Fruit fly (Drosophila melanogaster) whole organism, pupa: ENCODE measurements around the gene Gnmt.
"Not testable (repeated sequence)": the region's sequence is repeated elsewhere in the genome, so short reads cannot be mapped to it uniquely, and the experiment has no call there.

Experiments used
- CG10348 ChIP-seq: fragments of 200-800 bp; sonication (Bioruptor generic); IDR thresholded peaks from 2 replicates; pipeline ENCODE4 v1.3.6; 2022; ENCODE audit warnings: missing biosample characterization, missing genetic modification characterization
- CG12605 ChIP-seq: fragments of 200-800 bp; sonication (Bioruptor generic); IDR thresholded peaks from 2 replicates; pipeline ENCODE4 v1.3.6; 2022; ENCODE audit warnings: missing biosample characterization, missing genetic modification characterization
- CG13204 ChIP-seq: fragments of 200-800 bp; sonication (Bioruptor generic); optimal IDR thresholded peaks from 2 replicates; lab custom pipeline; 2018; ENCODE audit warnings: missing biosample characterization, mild to moderate bottlenecking, missing genetic modification characterization, moderate library complexity
- CG14655 ChIP-seq: fragments of 200-800 bp; sonication (Bioruptor generic); optimal IDR thresholded peaks from 3 replicates; lab custom pipeline; 2017; ENCODE audit warnings: mild to moderate bottlenecking, missing biosample characterization, missing genetic modification reagents, missing genetic modification characterization
- CG15710 ChIP-seq: fragments of 200-800 bp; sonication (Bioruptor generic); optimal IDR thresholded peaks from 2 replicates; lab custom pipeline; 2018; ENCODE audit warnings: missing biosample characterization, mild to moderate bottlenecking, missing genetic modification characterization, moderate library complexity
- CG17806 ChIP-seq: fragments of 200-800 bp; sonication (Bioruptor generic); optimal IDR thresholded peaks from 2 replicates; lab custom pipeline; 2018; ENCODE audit warnings: missing biosample characterization, mild to moderate bottlenecking, missing genetic modification characterization, moderate library complexity
- CG32121 ChIP-seq: fragments of 200-800 bp; sonication (Bioruptor generic); IDR thresholded peaks from 2 replicates; pipeline ENCODE4 v1.3.6; 2022; ENCODE audit warnings: missing biosample characterization, missing genetic modification characterization
- CG34367 ChIP-seq: fragments of 200-800 bp; sonication (Bioruptor generic); optimal IDR thresholded peaks from 2 replicates; lab custom pipeline; 2018; ENCODE audit warnings: missing biosample characterization, mild to moderate bottlenecking, missing genetic modification characterization
- CG4496 ChIP-seq: fragments of 200-800 bp; sonication (Bioruptor generic); IDR thresholded peaks from 3 replicates; pipeline ENCODE4 v1.3.6; 2022; ENCODE audit warnings: missing biosample characterization, missing genetic modification characterization
- CG8159 ChIP-seq: fragments of 200-800 bp; sonication (Bioruptor generic); optimal IDR thresholded peaks from 3 replicates; lab custom pipeline; 2018; ENCODE audit warnings: missing biosample characterization, mild to moderate bottlenecking, missing genetic modification characterization, moderate library complexity
- CG8301 ChIP-seq: fragments of 200-800 bp; sonication (Bioruptor generic); optimal IDR thresholded peaks from 2 replicates; lab custom pipeline; 2018; ENCODE audit warnings: missing biosample characterization, mild to moderate bottlenecking, missing genetic modification characterization
- CG9948 ChIP-seq: fragments of 200-800 bp; sonication (Bioruptor generic); optimal IDR thresholded peaks from 2 replicates; lab custom pipeline; 2018; ENCODE audit warnings: missing biosample characterization, mild to moderate bottlenecking, missing genetic modification characterization, moderate library complexity
- D1 ChIP-seq: fragments of 200-800 bp; sonication (Bioruptor generic); optimal IDR thresholded peaks from 2 replicates; lab custom pipeline; 2018; ENCODE audit warnings: missing biosample characterization, mild to moderate bottlenecking, missing genetic modification characterization, moderate library complexity
- EcR ChIP-seq: fragments of 200-800 bp; sonication (Bioruptor generic); optimal IDR thresholded peaks from 3 replicates; lab custom pipeline; 2019; ENCODE audit warnings: missing biosample characterization, missing genetic modification characterization, mild to moderate bottlenecking, moderate library complexity, missing genetic modification reagents
- Ets98B ChIP-seq: fragments of 200-800 bp; sonication (Bioruptor generic); IDR thresholded peaks from 2 replicates; pipeline ENCODE4 v1.3.6; 2022; ENCODE audit warnings: missing biosample characterization, missing genetic modification characterization
- Pif1A ChIP-seq: fragments of 200-800 bp; sonication (Bioruptor generic); optimal IDR thresholded peaks from 3 replicates; lab custom pipeline; 2016; ENCODE audit warnings: missing biosample characterization, missing genetic modification characterization
- Pif1B ChIP-seq: fragments of 200-800 bp; sonication (Bioruptor generic); optimal IDR thresholded peaks from 3 replicates; lab custom pipeline; 2016; ENCODE audit warnings: missing biosample characterization, missing genetic modification characterization
- Snoo ChIP-seq: fragments of 200-800 bp; sonication (Bioruptor generic); optimal IDR thresholded peaks from 3 replicates; lab custom pipeline; 2017; ENCODE audit warnings: missing biosample characterization, mild to moderate bottlenecking, missing genetic modification characterization, inconsistent platforms
- fd96Ca ChIP-seq: fragments of 200-800 bp; sonication (Bioruptor generic); IDR thresholded peaks from 3 replicates; pipeline ENCODE4 v1.3.6; 2022; ENCODE audit warnings: missing biosample characterization, missing genetic modification characterization

Gene Gnmt

dm6 chr3R:12699620-12700378 is 25.4 kb downstream of the Gnmt start:
- no peak for TF ChIP-seq Pif1A (GFP tag; lab: Kevin White, UChicago)
- TF ChIP-seq CG8301 (tag; lab: Kevin White, UChicago): no peak
- no peak for TF ChIP-seq fd96Ca (GFP tag; lab: Robert Waterston, UW)
- no peak for TF ChIP-seq CG8159 (tag; lab: Kevin White, UChicago)
- TF ChIP-seq CG9948: no peak
- no peak for TF ChIP-seq CG12605 (GFP tag; lab: Robert Waterston, UW)
- TF ChIP-seq Pif1B (GFP tag; lab: Kevin White, UChicago): no peak
- TF ChIP-seq Snoo (tag; lab: Kevin White, UChicago): no peak
- TF ChIP-seq D1 (tag; lab: Kevin White, UChicago): no peak
- no peak for TF ChIP-seq CG34367 (tag; lab: Kevin White, UChicago)

- TF ChIP-seq CG8301 (tag; lab: Kevin White, UChicago) (no peak), CG17806 (tag; lab: Kevin White, UChicago) (no peak), CG9948 (no peak), Pif1B (GFP tag; lab: Kevin White, UChicago) (no peak), Pif1A (GFP tag; lab: Kevin White, UChicago) (no peak), Ets98B (no peak), CG13204 (GFP tag; lab: Kevin White, UChicago) (no peak), CG15710 (tag; lab: Kevin White, UChicago) (no peak), D1 (tag; lab: Kevin White, UChicago) (no peak), CG12605 (GFP tag; lab: Robert Waterston, UW) (no peak), CG14655 (GFP tag; lab: Kevin White, UChicago) (no peak), CG10348 (GFP tag; lab: Robert Waterston, UW) (no peak), EcR (GFP tag; lab: Kevin White, UChicago) (no peak)
Observed at dm6 chr3R:12700454-12700853, 26.0 kb downstream of the Gnmt start.

DNA sequence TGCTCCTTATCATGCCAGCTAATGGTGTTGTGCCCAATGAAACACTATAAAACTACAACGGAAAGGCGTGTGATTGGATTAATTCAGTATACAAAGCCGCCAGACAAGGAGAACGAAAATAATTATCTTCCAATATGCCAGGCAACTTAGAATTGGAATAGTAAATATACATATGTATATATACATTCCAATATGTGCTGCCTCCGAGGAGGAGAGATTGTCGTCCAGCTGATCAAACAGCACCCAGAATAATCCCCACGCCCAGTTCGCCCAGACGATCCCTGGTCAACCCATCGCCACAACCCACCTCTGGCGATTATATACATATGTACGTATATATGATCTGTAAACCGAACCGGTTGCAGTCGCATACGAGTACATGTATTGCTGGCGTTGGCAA is 26.8 kb downstream of the Gnmt start:
- TF ChIP-seq Ets98B (no peak), CG13204 (GFP tag; lab: Kevin White, UChicago) (no peak), Snoo (tag; lab: Kevin White, UChicago) (no peak), CG15710 (tag; lab: Kevin White, UChicago) (no peak), Pif1B (GFP tag; lab: Kevin White, UChicago) (no peak), CG32121 (GFP tag; lab: Robert Waterston, UW) (no peak), Pif1A (GFP tag; lab: Kevin White, UChicago) (no peak), D1 (tag; lab: Kevin White, UChicago) (no peak), CG9948 (no peak), fd96Ca (GFP tag; lab: Robert Waterston, UW) (no peak), CG17806 (tag; lab: Kevin White, UChicago) (no peak), CG14655 (GFP tag; lab: Kevin White, UChicago) (no peak)
- TF ChIP-seq, all 21 proteins: peak for 0

- TF ChIP-seq Ets98B: no peak
- TF ChIP-seq CG15710 (tag; lab: Kevin White, UChicago): no peak
- TF ChIP-seq CG12605 (GFP tag; lab: Robert Waterston, UW): no peak
Observed at dm6 chr3R:12701994-12702494, 27.6 kb downstream of the Gnmt start.

DNA sequence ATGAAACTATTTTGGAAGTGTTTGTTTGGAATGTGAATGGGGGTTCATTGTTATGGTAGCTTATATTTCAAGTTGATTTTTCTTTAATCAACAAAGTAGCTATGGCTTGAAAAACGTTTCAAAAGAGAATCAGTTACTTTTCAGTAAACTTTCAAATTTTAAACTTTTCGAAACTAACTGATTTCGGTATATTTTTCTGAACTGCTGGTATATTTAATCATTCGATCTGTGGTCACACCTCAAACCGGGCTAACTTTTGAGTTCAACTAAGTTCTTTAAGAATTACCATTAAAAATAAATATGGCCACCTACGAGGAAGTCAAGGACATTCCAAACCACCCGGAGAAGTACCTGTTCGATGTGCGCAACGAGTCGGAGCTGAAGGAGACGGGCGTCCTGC is 30.5 kb downstream of the Gnmt start, which contains the start of gene CG12279:
Gene CG12279, plus strand, starts transcription at position 234 of the 400 bp plus-strand sequence.
- no peak for TF ChIP-seq CG4496 (GFP tag; lab: Robert Waterston, UW)
- no peak for TF ChIP-seq CG17806 (tag; lab: Kevin White, UChicago)
- no peak for TF ChIP-seq CG34367 (tag; lab: Kevin White, UChicago)
- TF ChIP-seq, all 21 proteins: peak for 0

- TF ChIP-seq Ets98B; CG10348 (GFP tag; lab: Robert Waterston, UW); CG4496 (GFP tag; lab: Robert Waterston, UW): not testable (repeated sequence)
Observed at dm6 chr3R:12712178-12713172, 38.1 kb downstream of the Gnmt start, which contains the start of gene PolQ. TSS of gene PolQ (minus strand) at chr3R:12712299.
